Worm (Caenorhabditis elegans) whole organism, L2 larva: ENCODE measurements around the gene F17C11.11.
A peak's percentile ranks its signal among the peaks of the same experiment; 100 is the strongest.

ENCODE experiments used
- F13H6.1 ChIP-seq: sonication (generic microtip); optimal IDR thresholded peaks from 2 replicates; lab custom pipeline; 2016; ENCODE audit warnings: missing genetic modification characterization, missing compliant biosample characterization
- alr-1 ChIP-seq: fragments of 150-350 bp; optimal IDR thresholded peaks from 2 replicates; lab custom pipeline; 2014; ENCODE audit warnings: missing biosample characterization, missing genetic modification characterization
- ceh-16 ChIP-seq: fragments of 150-350 bp; optimal IDR thresholded peaks from 2 replicates; lab custom pipeline; 2014; ENCODE audit warnings: missing biosample characterization, missing genetic modification characterization
- ceh-82 ChIP-seq: fragments of 150-350 bp; optimal IDR thresholded peaks from 2 replicates; lab custom pipeline; 2014; ENCODE audit warnings: missing biosample characterization, missing genetic modification characterization
- fos-1 ChIP-seq: fragments of 150-350 bp; optimal IDR thresholded peaks from 2 replicates; lab custom pipeline; 2014; ENCODE audit warnings: missing biosample characterization, missing genetic modification characterization
- nhr-237 ChIP-seq: fragments of 150-350 bp; optimal IDR thresholded peaks from 2 replicates; lab custom pipeline; 2014; ENCODE audit warnings: missing biosample characterization, missing genetic modification characterization
- ztf-11 ChIP-seq: sonication (generic microtip); optimal IDR thresholded peaks from 2 replicates; lab custom pipeline; 2017; ENCODE audit warnings: missing biosample characterization, missing genetic modification characterization

DNA sequence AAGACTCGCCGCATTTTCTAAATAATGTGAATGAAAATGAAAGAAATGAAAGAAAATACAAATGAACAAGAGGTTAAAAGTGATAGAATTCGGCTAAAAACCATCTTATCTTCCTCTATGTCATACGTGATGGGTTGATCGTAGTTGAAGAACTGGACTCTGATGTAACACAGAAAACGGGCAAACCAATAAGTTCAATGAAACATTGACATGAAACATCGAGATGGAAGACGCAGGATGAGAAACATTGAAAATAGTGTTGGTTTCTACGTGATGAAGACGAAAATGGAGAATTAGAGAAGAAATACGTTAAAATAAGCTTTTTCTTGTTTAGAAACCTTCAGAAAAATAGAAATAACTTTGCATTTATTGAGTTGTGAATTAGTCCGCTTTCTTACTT is 47.6 kb downstream of the F17C11.11 start, which contains the start of gene F32D8.12:
- no peak for TF ChIP-seq nhr-237 (tag; lab: Kevin White, UChicago)
- no peak for TF ChIP-seq alr-1 (tag; lab: Kevin White, UChicago)
- peak; percentile 16 for TF ChIP-seq F13H6.1 (tag; lab: Kevin White, UChicago)
- TF ChIP-seq fos-1 (tag; lab: Kevin White, UChicago): peak; percentile 61
- no peak for TF ChIP-seq ztf-11 (tag; lab: Kevin White, UChicago)
- no peak for TF ChIP-seq ceh-16 (tag; lab: Kevin White, UChicago)
- TF ChIP-seq ceh-82 (tag; lab: Kevin White, UChicago): no peak
